Fruit fly (Drosophila melanogaster) S2 (cell line): ENCODE data around the gene CG9522.
A peak's percentile ranks its signal among the peaks of the same experiment; 100 is the strongest.

Experiments
- CG8478 ChIP-seq: fragments of >200 bp; optimal IDR thresholded peaks from 2 replicates; lab custom pipeline; 2018
- CTCF ChIP-seq, 2 experiments: fragments of >200 bp; optimal IDR thresholded peaks; 2 replicates each; lab custom pipeline; 2018

The CG9522 gene

dm6 chrX:14848755-14849354 lies at the start of gene CG9522:
TSS of gene CG9522 (minus strand) at chrX:14848808.
- TF ChIP-seq CG8478 (lab: Kevin White, UChicago) (no peak), CTCF (optimal IDR thresholded peaks at IDR 0.05; lab: Kevin White, UChicago) (no peak)

dm6 chrX:14897592-14897991 lies 49.0 kb upstream of the CG9522 start:
- TF ChIP-seq CG8478 (lab: Kevin White, UChicago) (no peak), CTCF (optimal IDR thresholded peaks at IDR 0.05; lab: Kevin White, UChicago) (no peak)

dm6 chrX:14896791-14897190 lies 48.2 kb upstream of the CG9522 start, which contains the start of gene CG9514:
TSS of gene CG9514 (minus strand) at chrX:14896891.
- no peak for TF ChIP-seq CTCF (optimal IDR thresholded peaks at IDR 0.05; lab: Kevin White, UChicago)
- TF ChIP-seq CG8478 (lab: Kevin White, UChicago), result no peak

dm6 chrX:14896310-14896709 lies 47.7 kb upstream of the CG9522 start:
- no peak for TF ChIP-seq CTCF (optimal IDR thresholded peaks at IDR 0.05; lab: Kevin White, UChicago)
- TF ChIP-seq CG8478 (lab: Kevin White, UChicago), result no peak

DNA sequence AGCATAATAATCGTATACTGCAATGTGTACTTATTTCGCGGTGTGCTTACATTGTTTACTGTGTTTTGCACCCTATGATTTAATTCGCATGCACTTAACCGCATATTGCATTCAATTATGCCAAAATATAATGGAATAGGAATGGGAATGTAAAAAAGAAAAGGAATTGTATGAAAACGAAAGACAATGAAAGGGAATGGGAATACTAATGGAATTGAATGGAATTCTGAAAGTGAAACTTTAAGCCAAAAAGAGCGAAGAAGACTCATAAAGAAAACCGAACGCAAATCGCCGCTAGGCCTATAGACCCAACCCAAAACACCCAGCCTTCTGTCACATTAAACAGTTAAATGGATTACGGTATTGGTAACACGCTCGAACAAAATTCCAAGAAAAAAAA lies 45.3 kb upstream of the CG9522 start:
- TF ChIP-seq CG8478 (lab: Kevin White, UChicago), result no peak
- no peak for TF ChIP-seq CTCF (optimal IDR thresholded peaks at IDR 0.05; lab: Kevin White, UChicago)

dm6 chrX:14892303-14892702 lies 43.7 kb upstream of the CG9522 start:
- no peak for TF ChIP-seq CG8478 (lab: Kevin White, UChicago)
- no peak for TF ChIP-seq CTCF (optimal IDR thresholded peaks at IDR 0.05; lab: Kevin White, UChicago)

DNA sequence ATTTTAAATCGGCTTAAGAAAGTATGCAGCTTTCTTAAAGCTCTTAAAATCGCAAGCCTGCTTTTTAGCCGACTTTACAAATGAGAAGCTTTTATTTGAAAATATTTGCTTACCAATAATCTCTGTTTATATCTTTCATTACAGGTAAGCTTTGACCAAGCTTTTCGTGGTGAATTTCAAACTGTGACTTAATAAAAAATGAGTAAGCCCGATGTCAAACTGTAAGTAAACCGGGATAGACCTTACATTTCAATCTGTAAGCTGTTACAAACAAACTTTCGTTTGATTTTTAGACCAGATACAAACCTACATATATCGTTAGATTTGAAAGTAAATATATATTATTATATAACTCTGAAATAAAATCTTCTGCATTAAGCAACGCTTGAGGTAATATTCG lies 36.9 kb upstream of the CG9522 start:
- TF ChIP-seq CTCF (optimal IDR thresholded peaks at IDR 0.05; lab: Kevin White, UChicago) (no peak), CG8478 (lab: Kevin White, UChicago) (no peak)

- no peak for TF ChIP-seq CTCF (optimal IDR thresholded peaks at IDR 0.05; lab: Kevin White, UChicago)
- no peak for TF ChIP-seq CG8478 (lab: Kevin White, UChicago)
Observed at dm6 chrX:14883993-14884392, 35.4 kb upstream of the CG9522 start.

DNA sequence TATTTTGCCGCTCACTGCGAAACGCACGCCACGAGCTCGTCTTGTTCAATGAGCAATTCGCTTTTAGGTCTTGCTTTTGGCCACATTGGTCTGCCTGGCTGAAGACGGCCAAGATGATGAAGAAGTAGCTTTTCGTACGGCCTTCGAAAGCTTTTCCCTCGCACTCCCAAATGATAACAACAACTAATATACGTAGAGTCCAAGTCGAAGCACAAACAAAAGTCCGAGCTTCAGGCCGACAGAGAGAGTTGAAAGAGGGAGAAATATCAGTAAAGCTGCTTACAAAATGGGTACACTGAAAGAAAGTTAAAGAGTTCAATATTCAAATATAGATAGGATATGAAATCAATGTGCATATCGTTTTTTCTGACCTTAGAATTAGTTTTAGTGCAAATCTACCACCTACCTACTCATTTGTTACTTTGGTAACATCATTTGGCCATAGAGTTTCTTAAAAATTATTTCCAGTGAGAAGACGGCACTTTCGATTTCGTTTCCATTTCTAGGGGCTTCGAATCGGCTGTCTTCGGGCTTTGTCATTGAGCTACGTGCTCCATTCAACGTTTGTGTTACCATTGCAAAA lies 34.0 kb upstream of the CG9522 start, which contains the start of the genes CG45064 and CG45065:
Gene CG45064 (minus strand): TSS at position 51 of the 583 bp plus-strand sequence.
Gene CG45065 (minus strand): TSS at position 51 of the 583 bp plus-strand sequence.
- no peak for TF ChIP-seq CTCF (optimal IDR thresholded peaks at IDR 0.05; lab: Kevin White, UChicago)

dm6 chrX:14878917-14879316 lies 30.3 kb upstream of the CG9522 start:
- TF ChIP-seq CTCF (optimal IDR thresholded peaks at IDR 0.05; lab: Kevin White, UChicago) (peak; percentile 61 to 71), CG8478 (lab: Kevin White, UChicago) (no peak)

dm6 chrX:14871028-14871427 lies 22.4 kb upstream of the CG9522 start, which contains the start of gene CG9518:
TSS of gene CG9518 (minus strand) at chrX:14871181.
- TF ChIP-seq CG8478 (lab: Kevin White, UChicago) (no peak), CTCF (optimal IDR thresholded peaks at IDR 0.05; lab: Kevin White, UChicago) (no peak)

- no peak for TF ChIP-seq CG8478 (lab: Kevin White, UChicago)
- no peak for TF ChIP-seq CTCF (optimal IDR thresholded peaks at IDR 0.05; lab: Kevin White, UChicago)
Observed at dm6 chrX:14868414-14868813, 19.8 kb upstream of the CG9522 start.

- no peak for TF ChIP-seq CTCF (optimal IDR thresholded peaks at IDR 0.05; lab: Kevin White, UChicago)
- TF ChIP-seq CG8478 (lab: Kevin White, UChicago), result no peak
Observed at dm6 chrX:14866911-14867310, 18.3 kb upstream of the CG9522 start.

DNA sequence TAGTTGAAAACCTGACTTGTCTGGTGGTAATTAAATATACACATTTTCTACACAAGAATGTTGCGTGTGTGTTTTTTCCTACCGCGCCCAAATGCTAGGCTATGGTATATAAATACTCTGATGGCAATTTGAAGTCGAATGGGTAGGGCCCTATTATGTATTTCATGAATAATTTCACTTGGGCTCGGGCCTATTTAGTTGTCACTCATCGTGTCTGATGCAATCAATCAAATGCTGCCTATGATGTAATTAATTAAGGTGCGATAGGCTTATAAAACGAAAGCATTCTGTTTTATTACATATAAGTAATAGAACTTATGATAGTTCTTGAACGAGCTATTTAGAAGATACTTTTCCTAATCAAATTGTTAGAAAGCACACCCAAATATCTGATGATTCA lies 13.9 kb upstream of the CG9522 start:
- TF ChIP-seq CTCF (optimal IDR thresholded peaks at IDR 0.05; lab: Kevin White, UChicago) (no peak), CG8478 (lab: Kevin White, UChicago) (no peak)

dm6 chrX:14858951-14859350 lies 10.3 kb upstream of the CG9522 start, which contains the start of gene CG46399:
TSS of gene CG46399 (plus strand) at chrX:14859251.
- TF ChIP-seq CTCF (optimal IDR thresholded peaks at IDR 0.05; lab: Kevin White, UChicago) (no peak), CG8478 (lab: Kevin White, UChicago) (no peak)

dm6 chrX:14857883-14858282 lies 9.3 kb upstream of the CG9522 start:
- TF ChIP-seq CG8478 (lab: Kevin White, UChicago), result no peak
